Worm (Caenorhabditis elegans) whole organism, L4 larva: ENCODE data around the gene mrpl-22.
A peak's percentile ranks its signal among the peaks of the same experiment; 100 is the strongest.

ENCODE experiments used
- F10B5.3 ChIP-seq: sonication (generic microtip); optimal IDR thresholded peaks from 2 replicates; lab custom pipeline; 2016; ENCODE audit warnings: mild to moderate bottlenecking, missing genetic modification characterization, missing compliant biosample characterization
- F26F4.8 ChIP-seq: fragments of 200-800 bp; sonication (Bioruptor generic); conservative IDR thresholded peaks from 2 replicates; pipeline ENCODE4 v1.3.6; 2022; ENCODE audit warnings: missing genetic modification characterization, missing compliant biosample characterization
- F37D6.2 ChIP-seq: sonication (generic microtip); optimal IDR thresholded peaks from 2 replicates; lab custom pipeline; 2016; ENCODE audit warnings: mild to moderate bottlenecking, missing genetic modification characterization, missing compliant biosample characterization
- F44E2.7 ChIP-seq: fragments of 200-800 bp; sonication (Bioruptor generic); IDR thresholded peaks from 2 replicates; pipeline ENCODE4 v2.1.2; 2022; ENCODE audit warnings: missing genetic modification characterization, missing compliant biosample characterization
- ZK337.2 ChIP-seq: fragments of 200-800 bp; sonication (Bioruptor generic); IDR thresholded peaks from 2 replicates; pipeline ENCODE4 v1.3.6; 2022; ENCODE audit warnings: missing genetic modification reagents, missing genetic modification characterization, missing compliant biosample characterization
- aly-2 ChIP-seq: sonication (generic microtip); optimal IDR thresholded peaks from 2 replicates; lab custom pipeline; 2018; ENCODE audit warnings: missing biosample characterization, missing genetic modification characterization
- attf-4 ChIP-seq: sonication (generic microtip); optimal IDR thresholded peaks from 3 replicates; lab custom pipeline; 2017; ENCODE audit warnings: missing biosample characterization, missing genetic modification characterization
- ceh-20 ChIP-seq: fragments of 200-800 bp; sonication (Bioruptor generic); IDR thresholded peaks from 2 replicates; pipeline ENCODE4 v1.3.6; 2022; ENCODE audit warnings: missing genetic modification reagents, missing genetic modification characterization, missing compliant biosample characterization
- ceh-28 ChIP-seq: fragments of 150-350 bp; optimal IDR thresholded peaks from 2 replicates; lab custom pipeline; 2014; ENCODE audit warnings: missing biosample characterization, missing genetic modification reagents, missing genetic modification characterization
- ceh-44 ChIP-seq: fragments of 200-800 bp; sonication (Bioruptor generic); IDR thresholded peaks from 2 replicates; pipeline ENCODE4 v1.3.6; 2022; ENCODE audit warnings: missing genetic modification reagents, missing genetic modification characterization, missing compliant biosample characterization
- ceh-82 ChIP-seq: sonication (generic microtip); optimal IDR thresholded peaks from 2 replicates; lab custom pipeline; 2017; ENCODE audit warnings: missing biosample characterization, missing genetic modification characterization
- ces-1 ChIP-seq: fragments of 150-350 bp; sonication (generic microtip); optimal IDR thresholded peaks from 4 replicates; lab custom pipeline; 2014; ENCODE audit warnings: missing biosample characterization, missing genetic modification reagents, missing genetic modification characterization
- cey-2 ChIP-seq: sonication (generic microtip); optimal IDR thresholded peaks from 3 replicates; lab custom pipeline; 2017; ENCODE audit warnings: missing genetic modification characterization, mild to moderate bottlenecking, missing compliant biosample characterization, antibody characterized with exemption, borderline replicate concordance; ENCODE audit not compliant: insufficient read depth
- daf-16 ChIP-seq, 3 experiments: sonication (generic microtip); optimal IDR thresholded peaks; 2 replicates each; lab custom pipeline; 2016 to 2017; ENCODE audit warnings: missing genetic modification characterization in 3 of 3, missing genetic modification reagents in 3 of 3, mild to moderate bottlenecking in 2 of 3, missing compliant biosample characterization in 2 of 3, missing biosample characterization in 1 of 3, moderate library complexity in 1 of 3
- daf-19 ChIP-seq: fragments of 200-800 bp; sonication (Bioruptor generic); conservative IDR thresholded peaks from 2 replicates; pipeline ENCODE4 v1.3.6; 2022; ENCODE audit warnings: missing genetic modification characterization, missing compliant biosample characterization
- daf-8 ChIP-seq: fragments of 200-800 bp; sonication (Bioruptor generic); IDR thresholded peaks from 2 replicates; pipeline ENCODE4 v1.3.6; 2022; ENCODE audit warnings: missing genetic modification characterization, missing compliant biosample characterization
- dmd-6 ChIP-seq: fragments of 200-800 bp; sonication (Bioruptor generic); IDR thresholded peaks from 2 replicates; pipeline ENCODE4 v1.3.6; 2022; ENCODE audit warnings: missing genetic modification reagents, missing genetic modification characterization, missing compliant biosample characterization
- dpl-1 ChIP-seq: fragments of 150-350 bp; optimal IDR thresholded peaks from 2 replicates; lab custom pipeline; 2014; ENCODE audit warnings: missing biosample characterization, missing genetic modification reagents, missing genetic modification characterization
- egl-43 ChIP-seq: fragments of 200-800 bp; sonication (Bioruptor generic); IDR thresholded peaks from 2 replicates; pipeline ENCODE4 v1.3.6; 2022; ENCODE audit warnings: missing genetic modification reagents, missing genetic modification characterization, missing compliant biosample characterization
- fos-1 ChIP-seq: fragments of 150-350 bp; optimal IDR thresholded peaks from 2 replicates; lab custom pipeline; 2014; ENCODE audit warnings: missing biosample characterization, missing genetic modification characterization
- gei-8 ChIP-seq: fragments of 200-800 bp; sonication (Bioruptor generic); optimal IDR thresholded peaks from 2 replicates; lab custom pipeline; 2018; ENCODE audit warnings: mild to moderate bottlenecking, missing genetic modification characterization, missing compliant biosample characterization
- hlh-11 ChIP-seq: fragments of 200-800 bp; sonication (Bioruptor generic); optimal IDR thresholded peaks from 2 replicates; lab custom pipeline; 2018; ENCODE audit warnings: mild to moderate bottlenecking, missing genetic modification characterization, missing compliant biosample characterization
- hlh-30 ChIP-seq: sonication (generic microtip); optimal IDR thresholded peaks from 2 replicates; lab custom pipeline; 2017; ENCODE audit warnings: antibody characterized with exemption, mild to moderate bottlenecking, missing genetic modification characterization, missing compliant biosample characterization; ENCODE audit not compliant: insufficient read depth
- jun-1 ChIP-seq: fragments of 150-350 bp; optimal IDR thresholded peaks from 2 replicates; lab custom pipeline; 2014; ENCODE audit warnings: missing biosample characterization, missing genetic modification reagents, missing genetic modification characterization
- lin-1 ChIP-seq: fragments of 200-800 bp; sonication (Bioruptor generic); IDR thresholded peaks from 2 replicates; pipeline ENCODE4 v1.3.6; 2022; ENCODE audit warnings: missing genetic modification reagents, missing genetic modification characterization, missing compliant biosample characterization
- lin-13 ChIP-seq: fragments of 150-350 bp; optimal IDR thresholded peaks from 2 replicates; lab custom pipeline; 2014; ENCODE audit warnings: missing biosample characterization, missing genetic modification reagents, missing genetic modification characterization
- lin-29 ChIP-seq: fragments of 200-800 bp; sonication (Bioruptor generic); IDR thresholded peaks from 2 replicates; pipeline ENCODE4 v1.3.6; 2022; ENCODE audit warnings: missing genetic modification reagents, missing genetic modification characterization, missing compliant biosample characterization
- lin-38 ChIP-seq: fragments of 200-800 bp; sonication (Bioruptor generic); IDR thresholded peaks from 2 replicates; pipeline ENCODE4 v1.3.6; 2022; ENCODE audit warnings: missing genetic modification reagents, missing genetic modification characterization, missing compliant biosample characterization
- lir-3 ChIP-seq: sonication (generic microtip); optimal IDR thresholded peaks from 2 replicates; lab custom pipeline; 2016; ENCODE audit warnings: mild to moderate bottlenecking, missing genetic modification characterization, missing compliant biosample characterization
- lsy-2 ChIP-seq, 2 experiments: fragments of 150-350 bp in 1 of 2; sonication (generic microtip) in 1 of 2; optimal IDR thresholded peaks; 2 replicates each; lab custom pipeline; 2014 to 2017; ENCODE audit warnings: missing biosample characterization in 2 of 2, missing genetic modification characterization in 2 of 2
- nhr-102 ChIP-seq: sonication (generic microtip); optimal IDR thresholded peaks from 2 replicates; lab custom pipeline; 2016; ENCODE audit warnings: mild to moderate bottlenecking, missing genetic modification characterization, moderate library complexity, missing compliant biosample characterization
- nhr-25 ChIP-seq: sonication (generic microtip); optimal IDR thresholded peaks from 2 replicates; lab custom pipeline; 2017; ENCODE audit warnings: missing genetic modification characterization, mild to moderate bottlenecking, missing compliant biosample characterization, antibody characterized with exemption, moderate library complexity, borderline replicate concordance; ENCODE audit not compliant: insufficient read depth
- nhr-41 ChIP-seq: fragments of 200-800 bp; sonication (Bioruptor generic); IDR thresholded peaks from 2 replicates; pipeline ENCODE4 v1.3.6; 2022; ENCODE audit warnings: missing genetic modification reagents, missing genetic modification characterization, missing compliant biosample characterization
- nhr-6 ChIP-seq: fragments of 150-350 bp; optimal IDR thresholded peaks from 2 replicates; lab custom pipeline; 2014; ENCODE audit warnings: missing biosample characterization, missing genetic modification characterization
- pha-4 ChIP-seq, 2 experiments: fragments of 150-350 bp in 1 of 2; fragments of 200-800 bp in 1 of 2; sonication (Bioruptor generic) in 1 of 2; IDR thresholded peaks in 1 of 2; optimal IDR thresholded peaks in 1 of 2; 2 replicates each; pipeline versions ENCODE4 v1.3.6 to Lab custom; 2014 to 2022; ENCODE audit warnings: missing genetic modification characterization in 2 of 2, missing genetic modification reagents in 2 of 2, missing biosample characterization in 1 of 2, missing compliant biosample characterization in 1 of 2
- php-3 ChIP-seq: fragments of 200-800 bp; sonication (Bioruptor generic); IDR thresholded peaks from 2 replicates; pipeline ENCODE4 v1.3.6; 2022; ENCODE audit warnings: missing genetic modification reagents, missing genetic modification characterization, missing compliant biosample characterization
- sdz-12 ChIP-seq: fragments of 200-800 bp; sonication (Bioruptor generic); optimal IDR thresholded peaks from 2 replicates; lab custom pipeline; 2018; ENCODE audit warnings: mild to moderate bottlenecking, missing genetic modification characterization, missing compliant biosample characterization
- skn-1 ChIP-seq: fragments of 150-350 bp; optimal IDR thresholded peaks from 2 replicates; lab custom pipeline; 2014; ENCODE audit warnings: missing biosample characterization, missing genetic modification characterization
- snpc-1.2 ChIP-seq: fragments of 200-800 bp; sonication (Bioruptor generic); IDR thresholded peaks from 2 replicates; pipeline ENCODE4 v1.3.6; 2022; ENCODE audit warnings: missing genetic modification reagents, missing genetic modification characterization, missing compliant biosample characterization
- tag-97 ChIP-seq: fragments of 200-800 bp; sonication (Bioruptor generic); IDR thresholded peaks from 2 replicates; pipeline ENCODE4 v1.3.6; 2022; ENCODE audit warnings: missing genetic modification characterization, missing compliant biosample characterization
- tra-1 ChIP-seq: fragments of 200-800 bp; sonication (Bioruptor generic); IDR thresholded peaks from 2 replicates; pipeline ENCODE4 v1.3.6; 2022; ENCODE audit warnings: missing genetic modification reagents, missing genetic modification characterization, missing compliant biosample characterization
- unc-130 ChIP-seq: sonication (generic microtip); optimal IDR thresholded peaks from 2 replicates; lab custom pipeline; 2016; ENCODE audit warnings: missing genetic modification reagents, missing genetic modification characterization, missing compliant biosample characterization
- unc-62 ChIP-seq, 3 experiments: fragments of 150-350 bp in 1 of 3; sonication (generic microtip); optimal IDR thresholded peaks in 2 of 3; peaks in 1 of 3; 1 replicate in 1 of 3; 2 replicates in 2 of 3; lab custom pipeline; 2014 to 2017; ENCODE audit warnings: missing biosample characterization in 3 of 3, missing genetic modification characterization in 3 of 3, missing genetic modification reagents in 3 of 3, missing genotype in 1 of 3
- vab-7 ChIP-seq: fragments of 200-800 bp; sonication (Bioruptor generic); IDR thresholded peaks from 2 replicates; pipeline ENCODE4 v1.3.6; 2022; ENCODE audit warnings: missing genetic modification reagents, missing genetic modification characterization, missing compliant biosample characterization
- zfp-2 ChIP-seq: sonication (generic microtip); optimal IDR thresholded peaks from 2 replicates; lab custom pipeline; 2016; ENCODE audit warnings: mild to moderate bottlenecking, missing genetic modification characterization, missing compliant biosample characterization
- zfp-3 ChIP-seq: fragments of 200-800 bp; sonication (Bioruptor generic); conservative IDR thresholded peaks from 2 replicates; pipeline ENCODE4 v1.3.6; 2022; ENCODE audit warnings: missing genetic modification reagents, missing genetic modification characterization, missing compliant biosample characterization
- ztf-11 ChIP-seq: fragments of 150-350 bp; optimal IDR thresholded peaks from 2 replicates; lab custom pipeline; 2014; ENCODE audit warnings: missing biosample characterization, missing genetic modification characterization
- ztf-7 ChIP-seq: fragments of 150-350 bp; optimal IDR thresholded peaks from 2 replicates; lab custom pipeline; 2014; ENCODE audit warnings: missing biosample characterization, missing genetic modification characterization

mrpl-22 gene

ce11 chrIII:10634034-10634433 is 18.8 kb downstream of the mrpl-22 start:
- no peak for TF ChIP-seq fos-1 (tag; lab: Kevin White, UChicago)
- TF ChIP-seq daf-19 (GFP tag; lab: Robert Waterston, UW): no peak
- peak in 1 of 2 experiments; percentile 97 for TF ChIP-seq unc-62 (GFP tag; optimal IDR thresholded peaks at IDR 0.05 in 1 of 2; lab: Kevin White, UChicago)
- no peak for TF ChIP-seq unc-62 (tag; optimal IDR thresholded peaks at IDR 0.05; lab: Kevin White, UChicago)
- no peak for TF ChIP-seq sdz-12
- TF ChIP-seq F10B5.3 (tag; lab: Kevin White, UChicago): peak; percentile 7
- TF ChIP-seq lin-1: peak; percentile 64; the same call in 1 of the 2 replicates
- peak; percentile 71 for TF ChIP-seq dmd-6 (GFP tag; lab: Robert Waterston, UW)
- TF ChIP-seq F26F4.8 (GFP tag; lab: Robert Waterston, UW): no peak
- TF ChIP-seq F37D6.2: peak; percentile 81
- no peak for TF ChIP-seq cey-2 (tag; lab: Kevin White, UChicago)
- peak; percentile 53; the same call in 1 of the 2 replicates for TF ChIP-seq snpc-1.2
- TF ChIP-seq dpl-1 (GFP tag; lab: Kevin White, UChicago): peak; percentile 60
- no peak for TF ChIP-seq ztf-7
- peak; percentile 92; the same call in 1 of the 2 replicates for TF ChIP-seq nhr-41 (GFP tag; lab: Robert Waterston, UW)
- peak; percentile 77 for TF ChIP-seq lin-13 (GFP tag; lab: Kevin White, UChicago)
- TF ChIP-seq jun-1: no peak
- peak; percentile 87 for TF ChIP-seq ceh-20 (GFP tag; lab: Robert Waterston, UW)
- TF ChIP-seq ceh-82 (tag; lab: Kevin White, UChicago): no peak
- TF ChIP-seq hlh-11: peak; percentile 97
- TF ChIP-seq lin-38: peak; percentile 70
- TF ChIP-seq ztf-11: no peak
- no peak for TF ChIP-seq tag-97 (GFP tag; lab: Robert Waterston, UW)
- TF ChIP-seq skn-1 (tag; lab: Kevin White, UChicago): no peak
- peak; percentile 24 for TF ChIP-seq ceh-28 (tag; lab: Kevin White, UChicago)
- no peak for TF ChIP-seq unc-130 (GFP tag; lab: Kevin White, UChicago)
- TF ChIP-seq pha-4 (GFP tag; IDR thresholded peaks at IDR 0.05; lab: Robert Waterston, UW): peak; percentile 93
- no peak for TF ChIP-seq pha-4 (tag; optimal IDR thresholded peaks at IDR 0.05; lab: Kevin White, UChicago)
- no peak for TF ChIP-seq aly-2 (tag; lab: Kevin White, UChicago)
- no peak for TF ChIP-seq zfp-3 (GFP tag; lab: Robert Waterston, UW)
- TF ChIP-seq egl-43 (GFP tag; lab: Robert Waterston, UW): peak; percentile 95
- TF ChIP-seq tra-1 (GFP tag; lab: Robert Waterston, UW): peak; percentile 73
- TF ChIP-seq gei-8 (GFP tag; lab: Kevin White, UChicago): no peak
- peak; percentile 43; the same call in 1 of the 2 replicates for TF ChIP-seq lin-29
- no peak for TF ChIP-seq ces-1
- TF ChIP-seq nhr-102 (tag; lab: Kevin White, UChicago): peak; percentile 84
- peak; percentile 72; the same call in 1 of the 2 replicates for TF ChIP-seq php-3
- no peak for TF ChIP-seq attf-4 (tag; lab: Kevin White, UChicago)
- no peak for TF ChIP-seq daf-8 (GFP tag; lab: Robert Waterston, UW)
- peak in 1 of 2 experiments; percentile 42 for TF ChIP-seq daf-16 (GFP tag; optimal IDR thresholded peaks at IDR 0.05; lab: Kevin White, UChicago)
- peak; percentile 62 for TF ChIP-seq daf-16 (tag; optimal IDR thresholded peaks at IDR 0.05; lab: Kevin White, UChicago)
- peak; percentile 84 for TF ChIP-seq hlh-30 (tag; lab: Kevin White, UChicago)
- peak; percentile 71 to 87 for TF ChIP-seq lsy-2 (tag; optimal IDR thresholded peaks at IDR 0.05; lab: Kevin White, UChicago)
- TF ChIP-seq zfp-2 (tag; lab: Kevin White, UChicago): no peak
- no peak for TF ChIP-seq ceh-44 (GFP tag; lab: Robert Waterston, UW)
- no peak for TF ChIP-seq lir-3
- TF ChIP-seq F44E2.7 (GFP tag; lab: Robert Waterston, UW): 0 out of 2 replicates have a peak, but pooled peaks have one; percentile 27
- peak; percentile 93 for TF ChIP-seq nhr-6 (tag; lab: Kevin White, UChicago)
- TF ChIP-seq nhr-25 (tag; lab: Kevin White, UChicago): peak; percentile 81
- TF ChIP-seq vab-7 (GFP tag; lab: Robert Waterston, UW): peak; percentile 65; the same call in 1 of the 2 replicates
- no peak for TF ChIP-seq ZK337.2
